Fruit fly (Drosophila melanogaster) whole organism, embryonic: ENCODE measurements around the gene CG17377.

Source experiments
- Ada2b ChIP-seq: fragments of 200-800 bp; sonication (Bioruptor generic); IDR thresholded peaks from 2 replicates; pipeline ENCODE4 v1.3.6; 2022; ENCODE audit warnings: missing biosample characterization, missing genetic modification characterization
- BEAF-32 ChIP-seq: fragments of 200-800 bp; sonication (Bioruptor generic); optimal IDR thresholded peaks from 3 replicates; lab custom pipeline; 2017; ENCODE audit warnings: missing biosample characterization, missing genetic modification characterization, mild to moderate bottlenecking, moderate library complexity, missing genetic modification reagents
- Bgb ChIP-seq: fragments of 200-800 bp; sonication (Bioruptor generic); IDR thresholded peaks from 2 replicates; pipeline ENCODE4 v1.3.6; 2022; ENCODE audit warnings: missing biosample characterization, missing genetic modification characterization; ENCODE audit not compliant: partially characterized antibody
- BtbVII ChIP-seq: fragments of 200-800 bp; sonication (Bioruptor generic); optimal IDR thresholded peaks from 3 replicates; lab custom pipeline; 2017; ENCODE audit warnings: missing biosample characterization, mild to moderate bottlenecking, missing genetic modification characterization
- CG10321 ChIP-seq: fragments of 200-800 bp; sonication (Bioruptor generic); IDR thresholded peaks from 2 replicates; pipeline ENCODE4 v1.3.6; 2022; ENCODE audit warnings: missing biosample characterization, missing genetic modification characterization
- CG10543 ChIP-seq: fragments of 200-800 bp; sonication (Bioruptor generic); optimal IDR thresholded peaks from 3 replicates; lab custom pipeline; 2017; ENCODE audit warnings: missing biosample characterization, mild to moderate bottlenecking, missing genetic modification characterization, moderate library complexity
- CG1529 ChIP-seq: fragments of 200-800 bp; sonication (Bioruptor generic); optimal IDR thresholded peaks from 3 replicates; lab custom pipeline; 2018; ENCODE audit warnings: missing biosample characterization, missing genetic modification characterization
- CG17568 ChIP-seq: fragments of 200-800 bp; sonication (Bioruptor generic); optimal IDR thresholded peaks from 2 replicates; lab custom pipeline; 2018; ENCODE audit warnings: missing biosample characterization, mild to moderate bottlenecking, missing genetic modification characterization, moderate library complexity
- CG18262 ChIP-seq: fragments of 200-800 bp; optimal IDR thresholded peaks from 3 replicates; lab custom pipeline; 2019; ENCODE audit warnings: missing biosample characterization, mild to moderate bottlenecking, missing genetic modification characterization, moderate library complexity
- CG18764 ChIP-seq: fragments of 200-800 bp; sonication (Bioruptor generic); optimal IDR thresholded peaks from 3 replicates; lab custom pipeline; 2016; ENCODE audit warnings: missing biosample characterization, missing genetic modification characterization
- CG2678 ChIP-seq: fragments of 200-800 bp; sonication (Bioruptor generic); optimal IDR thresholded peaks from 3 replicates; lab custom pipeline; 2019; ENCODE audit warnings: missing biosample characterization, mild to moderate bottlenecking, missing genetic modification characterization, moderate library complexity
- CG31388 ChIP-seq: fragments of 200-800 bp; sonication (Bioruptor generic); optimal IDR thresholded peaks from 2 replicates; lab custom pipeline; 2016; ENCODE audit warnings: missing biosample characterization, missing genetic modification characterization
- CG3163 ChIP-seq: fragments of 200-800 bp; sonication (Bioruptor generic); optimal IDR thresholded peaks from 3 replicates; lab custom pipeline; 2016; ENCODE audit warnings: missing biosample characterization, missing genetic modification characterization
- CG32772 ChIP-seq: fragments of 200-800 bp; sonication (Bioruptor generic); IDR thresholded peaks from 2 replicates; pipeline ENCODE4 v1.3.6; 2022; ENCODE audit warnings: missing biosample characterization, missing genetic modification characterization
- CG34224 ChIP-seq: fragments of 200-800 bp; sonication (Bioruptor generic); IDR thresholded peaks from 3 replicates; pipeline ENCODE4 v1.3.6; 2022; ENCODE audit warnings: missing biosample characterization, missing genetic modification characterization; ENCODE audit not compliant: partially characterized antibody
- CG5180 ChIP-seq: fragments of 200-800 bp; sonication (Bioruptor generic); optimal IDR thresholded peaks from 3 replicates; lab custom pipeline; 2017; ENCODE audit warnings: missing biosample characterization, missing genetic modification characterization, mild to moderate bottlenecking, moderate library complexity, missing genetic modification reagents
- CG6175 ChIP-seq: fragments of 200-800 bp; sonication (Bioruptor generic); IDR thresholded peaks from 3 replicates; pipeline ENCODE4 v1.3.6; 2022; ENCODE audit warnings: missing biosample characterization, missing genetic modification characterization
- CG6654 ChIP-seq: fragments of 200-800 bp; sonication (Bioruptor generic); optimal IDR thresholded peaks from 2 replicates; lab custom pipeline; 2017; ENCODE audit warnings: missing biosample characterization, mild to moderate bottlenecking, missing genetic modification characterization
- CG7786 ChIP-seq: fragments of 200-800 bp; sonication (Bioruptor generic); optimal IDR thresholded peaks from 2 replicates; lab custom pipeline; 2016; ENCODE audit warnings: missing biosample characterization, missing genetic modification characterization
- CG8924 ChIP-seq: fragments of 200-800 bp; optimal IDR thresholded peaks from 3 replicates; lab custom pipeline; 2019; ENCODE audit warnings: missing biosample characterization, mild to moderate bottlenecking, missing genetic modification characterization, moderate library complexity
- CHES-1-like ChIP-seq: fragments of 200-800 bp; sonication (Bioruptor generic); optimal IDR thresholded peaks from 2 replicates; lab custom pipeline; 2016; ENCODE audit warnings: missing biosample characterization, missing genetic modification characterization
- D ChIP-seq, 2 experiments: fragments of 200-800 bp in 1 of 2; fragments of >200 bp in 1 of 2; sonication (Bioruptor generic) in 1 of 2; optimal IDR thresholded peaks; 2 replicates in 1 of 2; 3 replicates in 1 of 2; lab custom pipeline; 2017; ENCODE audit warnings: mild to moderate bottlenecking in 1 of 2, missing biosample characterization in 1 of 2, missing genetic modification characterization in 1 of 2, missing genetic modification reagents in 1 of 2
- D19A ChIP-seq: fragments of 200-800 bp; optimal IDR thresholded peaks from 3 replicates; lab custom pipeline; 2019; ENCODE audit warnings: missing biosample characterization, mild to moderate bottlenecking, missing genetic modification characterization, moderate library complexity
- Dbx ChIP-seq: fragments of 200-800 bp; sonication (Bioruptor generic); IDR thresholded peaks from 3 replicates; pipeline ENCODE4 v1.3.6; 2022; ENCODE audit warnings: missing biosample characterization, missing genetic modification characterization
- Dip2 ChIP-seq: fragments of 200-800 bp; sonication (Bioruptor generic); IDR thresholded peaks from 2 replicates; pipeline ENCODE4 v1.3.6; 2022; ENCODE audit warnings: missing biosample characterization, missing genetic modification characterization
- Ets97D ChIP-seq: fragments of 200-800 bp; sonication (Bioruptor generic); optimal IDR thresholded peaks from 3 replicates; lab custom pipeline; 2016; ENCODE audit warnings: missing biosample characterization, missing genetic modification characterization
- GATAe ChIP-seq: fragments of 200-800 bp; sonication (Bioruptor generic); conservative IDR thresholded peaks from 2 replicates; pipeline ENCODE4 v1.3.6; 2022; ENCODE audit warnings: missing biosample characterization, missing genetic modification characterization
- Hr39 ChIP-seq: fragments of >200 bp; optimal IDR thresholded peaks from 2 replicates; lab custom pipeline; 2017
- Jarid2 ChIP-seq: fragments of 200-800 bp; sonication (Bioruptor generic); optimal IDR thresholded peaks from 3 replicates; lab custom pipeline; 2017; ENCODE audit warnings: mild to moderate bottlenecking, missing biosample characterization, missing genetic modification reagents, missing genetic modification characterization
- Kr ChIP-seq: fragments of 200-800 bp; sonication (Bioruptor generic); optimal IDR thresholded peaks from 2 replicates; lab custom pipeline; 2017; ENCODE audit warnings: missing biosample characterization, mild to moderate bottlenecking, missing genetic modification characterization
- Mrtf ChIP-seq: fragments of 200-800 bp; sonication (Bioruptor generic); IDR thresholded peaks from 3 replicates; pipeline ENCODE4 v1.3.6; 2022; ENCODE audit warnings: missing biosample characterization, missing genetic modification characterization
- Neu2 ChIP-seq: fragments of 200-800 bp; sonication (Bioruptor generic); optimal IDR thresholded peaks from 3 replicates; lab custom pipeline; 2016; ENCODE audit warnings: missing biosample characterization, missing genetic modification characterization, borderline replicate concordance
- Nf-YB ChIP-seq: fragments of 200-800 bp; sonication (Bioruptor generic); optimal IDR thresholded peaks from 3 replicates; lab custom pipeline; 2019; ENCODE audit warnings: missing biosample characterization, mild to moderate bottlenecking, missing genetic modification characterization, moderate library complexity
- Opbp ChIP-seq: fragments of 200-800 bp; sonication (Bioruptor generic); IDR thresholded peaks from 3 replicates; pipeline ENCODE4 v1.3.6; 2022; ENCODE audit warnings: missing biosample characterization, missing genetic modification characterization; ENCODE audit not compliant: partially characterized antibody
- Rx ChIP-seq: fragments of 200-800 bp; sonication (Bioruptor generic); IDR thresholded peaks from 2 replicates; pipeline ENCODE4 v1.3.6; 2022; ENCODE audit warnings: missing biosample characterization, missing genetic modification characterization
- Stat92E ChIP-seq, 3 experiments: fragments of >200 bp in 2 of 3; fragments of 200-800 bp in 1 of 3; sonication (Bioruptor generic) in 1 of 3; optimal IDR thresholded peaks; 2 replicates each; lab custom pipeline; 2017 to 2019; ENCODE audit warnings: missing biosample characterization in 3 of 3, missing genetic modification characterization in 3 of 3, mild to moderate bottlenecking in 1 of 3, moderate library complexity in 1 of 3
- abd-A ChIP-seq: fragments of 200-800 bp; sonication (Bioruptor generic); optimal IDR thresholded peaks from 3 replicates; lab custom pipeline; 2019; ENCODE audit warnings: missing biosample characterization, mild to moderate bottlenecking, missing genetic modification characterization, moderate library complexity
- bbx ChIP-seq: fragments of 200-800 bp; sonication (Bioruptor generic); IDR thresholded peaks from 2 replicates; pipeline ENCODE4 v1.3.6; 2022; ENCODE audit warnings: missing biosample characterization, missing genetic modification characterization; ENCODE audit not compliant: partially characterized antibody
- crc ChIP-seq: fragments of 200-800 bp; sonication (Bioruptor generic); optimal IDR thresholded peaks from 2 replicates; lab custom pipeline; 2016; ENCODE audit warnings: missing biosample characterization, missing genetic modification characterization
- dmrt11E ChIP-seq: fragments of 200-800 bp; sonication (Bioruptor generic); optimal IDR thresholded peaks from 3 replicates; lab custom pipeline; 2018; ENCODE audit warnings: missing biosample characterization, mild to moderate bottlenecking, missing genetic modification characterization, moderate library complexity
- fru ChIP-seq: fragments of >200 bp; optimal IDR thresholded peaks from 2 replicates; lab custom pipeline; 2017
- gt ChIP-seq: fragments of 200-800 bp; sonication (Bioruptor generic); IDR thresholded peaks from 2 replicates; pipeline ENCODE4 v1.3.6; 2022; ENCODE audit warnings: missing biosample characterization, missing genetic modification characterization
- hbn ChIP-seq: fragments of 200-800 bp; sonication (Bioruptor generic); IDR thresholded peaks from 2 replicates; pipeline ENCODE4 v1.3.6; 2022; ENCODE audit warnings: missing biosample characterization, missing genetic modification characterization; ENCODE audit not compliant: partially characterized antibody
- ken ChIP-seq: fragments of 200-800 bp; sonication (Bioruptor generic); IDR thresholded peaks from 3 replicates; pipeline ENCODE4 v1.3.6; 2022; ENCODE audit warnings: missing biosample characterization, missing genetic modification characterization
- lab ChIP-seq: fragments of 200-800 bp; sonication (Bioruptor generic); optimal IDR thresholded peaks from 3 replicates; lab custom pipeline; 2017; ENCODE audit warnings: missing biosample characterization, missing genetic modification characterization, mild to moderate bottlenecking, moderate library complexity, missing genetic modification reagents
- pb ChIP-seq: fragments of 200-800 bp; sonication (Bioruptor generic); optimal IDR thresholded peaks from 3 replicates; lab custom pipeline; 2016; ENCODE audit warnings: missing biosample characterization, missing genetic modification characterization
- ranshi ChIP-seq: fragments of 200-800 bp; sonication (Bioruptor generic); IDR thresholded peaks from 2 replicates; pipeline ENCODE4 v1.3.6; 2022; ENCODE audit warnings: missing biosample characterization, missing genetic modification characterization
- repo ChIP-seq: fragments of 200-800 bp; sonication (Bioruptor generic); optimal IDR thresholded peaks from 2 replicates; lab custom pipeline; 2016; ENCODE audit warnings: missing biosample characterization, missing genetic modification characterization
- salm ChIP-seq: fragments of 200-800 bp; sonication (Bioruptor generic); optimal IDR thresholded peaks from 2 replicates; lab custom pipeline; 2018; ENCODE audit warnings: missing biosample characterization, mild to moderate bottlenecking, missing genetic modification characterization
- sob ChIP-seq: fragments of 200-800 bp; sonication (Bioruptor generic); IDR thresholded peaks from 2 replicates; pipeline ENCODE4 v1.3.6; 2022; ENCODE audit warnings: missing biosample characterization, missing genetic modification characterization

Gene CG17377

DNA sequence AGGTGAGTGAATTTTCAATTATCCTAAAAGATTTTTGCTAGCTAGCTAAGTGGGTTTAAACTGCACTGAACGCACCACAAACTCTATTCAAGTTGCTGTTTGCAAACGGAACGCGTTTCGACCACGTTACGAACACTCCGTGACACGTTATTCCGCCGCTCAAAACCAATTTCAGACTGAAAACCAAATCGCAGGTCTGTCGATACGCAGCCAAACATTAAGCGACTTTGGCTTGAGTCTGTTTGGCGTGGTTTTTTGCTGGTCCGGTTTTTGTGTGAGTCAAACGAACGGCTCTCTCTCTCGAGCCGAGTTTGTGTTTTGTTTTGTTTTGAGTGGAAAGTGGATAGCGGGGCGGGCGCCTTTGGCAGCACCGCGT lies 8.2 kb downstream of the CG17377 start (continued):
- TF ChIP-seq BEAF-32 (no peak), Jarid2 (GFP tag; lab: Kevin White, UChicago) (peak; percentile 89), Dbx (no peak), Ada2b (GFP tag; lab: Robert Waterston, UW) (no peak), CG10321 (GFP tag; lab: Robert Waterston, UW) (no peak), Kr (GFP tag; lab: Kevin White, UChicago) (no peak), GATAe (GFP tag; lab: Robert Waterston, UW) (no peak), ranshi (no peak), salm (tag; lab: Kevin White, UChicago) (no peak), CG17568 (no peak), CG5180 (peak; percentile 78), Hr39 (lab: Kevin White, UChicago) (no peak), CG1529 (GFP tag; lab: Kevin White, UChicago) (no peak), lab (GFP tag; lab: Kevin White, UChicago) (no peak), Stat92E (GFP tag; optimal IDR thresholded peaks at IDR 0.05; lab: Kevin White, UChicago) (peak in 1 of 3 experiments; percentile 8), Opbp (GFP tag; lab: Robert Waterston, UW) (peak; percentile 48; the same call in 1 of the 3 replicates), fru (no peak), Neu2 (GFP tag; lab: Kevin White, UChicago) (no peak), BtbVII (GFP tag; lab: Kevin White, UChicago) (no peak), CG32772 (GFP tag; lab: Robert Waterston, UW) (no peak), gt (no peak), sob (GFP tag; lab: Robert Waterston, UW) (no peak; the same call in 1 of the 2 replicates), bbx (GFP tag; lab: Robert Waterston, UW) (peak; percentile 35), CG18262 (tag; lab: Kevin White, UChicago) (no peak), CG10543 (peak; percentile 20), CG2678 (tag; lab: Kevin White, UChicago) (peak; percentile 5)
- TF ChIP-seq, all 482 proteins: peak for 31

DNA sequence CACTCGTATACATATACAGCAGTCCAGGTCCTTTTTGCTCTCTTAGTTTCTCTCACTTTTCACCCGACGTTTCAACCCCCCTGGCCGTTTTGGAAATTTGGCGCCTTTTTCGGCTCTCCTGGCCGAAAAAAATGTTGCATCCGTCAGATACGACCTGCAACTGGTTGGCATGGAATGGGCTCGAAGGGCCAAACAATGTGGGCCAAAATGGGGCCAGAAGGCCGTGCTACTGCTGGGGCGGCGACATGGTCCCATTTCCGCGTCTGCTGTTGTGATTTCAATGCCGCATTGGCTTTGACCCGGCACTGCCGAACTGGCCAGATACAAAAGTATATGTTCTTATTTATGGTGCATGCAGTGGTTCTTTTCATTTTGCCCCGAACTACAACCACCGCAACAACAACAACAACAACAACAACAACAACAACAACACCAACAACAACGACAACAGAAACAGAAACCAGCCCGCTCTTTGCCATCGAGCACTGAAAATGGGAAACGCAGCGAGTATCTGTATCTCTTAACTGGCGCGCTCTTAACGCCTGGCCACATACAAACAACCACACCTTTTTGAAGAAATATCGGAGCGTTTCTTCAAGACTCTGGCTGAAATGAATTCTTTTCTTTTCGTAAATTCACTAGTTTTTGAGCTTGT lies 8.8 kb downstream of the CG17377 start:
- peak; percentile 35 for TF ChIP-seq D (optimal IDR thresholded peaks at IDR 0.05; lab: Kevin White, UChicago)
- no peak for TF ChIP-seq D (GFP tag; optimal IDR thresholded peaks at IDR 0.05; lab: Kevin White, UChicago)
- peak; percentile 99 for TF ChIP-seq CG3163 (GFP tag; lab: Kevin White, UChicago)
- TF ChIP-seq CG6175, result no peak
- no peak for TF ChIP-seq CG18764 (GFP tag; lab: Kevin White, UChicago)
- no peak for TF ChIP-seq Ets97D
- TF ChIP-seq Dip2, result no peak
- TF ChIP-seq BtbVII (GFP tag; lab: Kevin White, UChicago), result peak; percentile 32
- TF ChIP-seq CG34224 (GFP tag; lab: Robert Waterston, UW), result no peak
- no peak for TF ChIP-seq ken (GFP tag; lab: Robert Waterston, UW)
- TF ChIP-seq CG31388 (GFP tag; lab: Kevin White, UChicago), result no peak
- no peak for TF ChIP-seq dmrt11E (tag; lab: Kevin White, UChicago)
- TF ChIP-seq CHES-1-like (GFP tag; lab: Kevin White, UChicago), result no peak
- no peak for TF ChIP-seq Mrtf (GFP tag; lab: Robert Waterston, UW)
- no peak for TF ChIP-seq CG7786 (GFP tag; lab: Kevin White, UChicago)
- TF ChIP-seq CG5180, result peak; percentile 92
- TF ChIP-seq Nf-YB, result no peak
- no peak for TF ChIP-seq CG8924 (tag; lab: Kevin White, UChicago)
- no peak for TF ChIP-seq pb
- TF ChIP-seq Rx (GFP tag; lab: Robert Waterston, UW), result no peak
- no peak for TF ChIP-seq crc (GFP tag; lab: Kevin White, UChicago)
- TF ChIP-seq D19A (tag; lab: Kevin White, UChicago), result no peak
- no peak for TF ChIP-seq Bgb (GFP tag; lab: Robert Waterston, UW)
- TF ChIP-seq abd-A (tag; lab: Kevin White, UChicago), result no peak
- TF ChIP-seq repo (GFP tag; lab: Kevin White, UChicago), result no peak
- no peak for TF ChIP-seq ranshi
- no peak for TF ChIP-seq hbn (GFP tag; lab: Robert Waterston, UW)
- no peak for TF ChIP-seq CG6654
